Fruit fly (Drosophila melanogaster) whole organism, pupa: Measurements from ENCODE around the gene Vajk1.

Source experiments
- CG12605 ChIP-seq: fragments of 200-800 bp; sonication (Bioruptor generic); IDR thresholded peaks from 2 replicates; pipeline ENCODE4 v1.3.6; 2022; ENCODE audit warnings: missing biosample characterization, missing genetic modification characterization
- CG13204 ChIP-seq: fragments of 200-800 bp; sonication (Bioruptor generic); optimal IDR thresholded peaks from 2 replicates; lab custom pipeline; 2018; ENCODE audit warnings: missing biosample characterization, mild to moderate bottlenecking, missing genetic modification characterization, moderate library complexity
- CG14655 ChIP-seq: fragments of 200-800 bp; sonication (Bioruptor generic); optimal IDR thresholded peaks from 3 replicates; lab custom pipeline; 2017; ENCODE audit warnings: mild to moderate bottlenecking, missing biosample characterization, missing genetic modification reagents, missing genetic modification characterization
- CG4496 ChIP-seq: fragments of 200-800 bp; sonication (Bioruptor generic); IDR thresholded peaks from 3 replicates; pipeline ENCODE4 v1.3.6; 2022; ENCODE audit warnings: missing biosample characterization, missing genetic modification characterization
- CG9948 ChIP-seq: fragments of 200-800 bp; sonication (Bioruptor generic); optimal IDR thresholded peaks from 2 replicates; lab custom pipeline; 2018; ENCODE audit warnings: missing biosample characterization, mild to moderate bottlenecking, missing genetic modification characterization, moderate library complexity
- D1 ChIP-seq: fragments of 200-800 bp; sonication (Bioruptor generic); optimal IDR thresholded peaks from 2 replicates; lab custom pipeline; 2018; ENCODE audit warnings: missing biosample characterization, mild to moderate bottlenecking, missing genetic modification characterization, moderate library complexity
- EcR ChIP-seq: fragments of 200-800 bp; sonication (Bioruptor generic); optimal IDR thresholded peaks from 3 replicates; lab custom pipeline; 2019; ENCODE audit warnings: missing biosample characterization, missing genetic modification characterization, mild to moderate bottlenecking, moderate library complexity, missing genetic modification reagents
- Ets98B ChIP-seq: fragments of 200-800 bp; sonication (Bioruptor generic); IDR thresholded peaks from 2 replicates; pipeline ENCODE4 v1.3.6; 2022; ENCODE audit warnings: missing biosample characterization, missing genetic modification characterization
- Pif1B ChIP-seq: fragments of 200-800 bp; sonication (Bioruptor generic); optimal IDR thresholded peaks from 3 replicates; lab custom pipeline; 2016; ENCODE audit warnings: missing biosample characterization, missing genetic modification characterization
- gl ChIP-seq: fragments of 200-800 bp; sonication (Bioruptor generic); optimal IDR thresholded peaks from 2 replicates; lab custom pipeline; 2018; ENCODE audit warnings: missing biosample characterization, mild to moderate bottlenecking, missing genetic modification characterization

dm6 chr2L:13909033-13909432 lies 14.3 kb downstream of the Vajk1 start, which contains the start of gene Ance-2:
- TF ChIP-seq EcR (GFP tag; lab: Kevin White, UChicago) (no peak), CG14655 (GFP tag; lab: Kevin White, UChicago) (no peak), Ets98B (GFP tag; lab: Robert Waterston, UW) (no peak), CG13204 (GFP tag; lab: Kevin White, UChicago) (no peak), CG4496 (GFP tag; lab: Robert Waterston, UW) (no peak), D1 (no peak), Pif1B (GFP tag; lab: Kevin White, UChicago) (no peak), gl (no peak), CG9948 (tag; lab: Kevin White, UChicago) (no peak), CG12605 (GFP tag; lab: Robert Waterston, UW) (no peak)
